Worm (Caenorhabditis elegans): ENCODE measurements around the gene nid-1.

ce11 chrV:12961085-12961560 is 51.2 kb downstream of the nid-1 start, which contains the start of gene mpst-7:
- TF ChIP-seq W03F9.2 (tag; optimal IDR thresholded peaks at IDR 0.05), result no peak
- no peak for TF ChIP-seq him-1 (tag; optimal IDR thresholded peaks at IDR 0.05)
- TF ChIP-seq dao-5 (tag; optimal IDR thresholded peaks at IDR 0.05), result no peak
